Worm (Caenorhabditis elegans): Measurements from ENCODE around the gene F28A10.7.

DNA sequence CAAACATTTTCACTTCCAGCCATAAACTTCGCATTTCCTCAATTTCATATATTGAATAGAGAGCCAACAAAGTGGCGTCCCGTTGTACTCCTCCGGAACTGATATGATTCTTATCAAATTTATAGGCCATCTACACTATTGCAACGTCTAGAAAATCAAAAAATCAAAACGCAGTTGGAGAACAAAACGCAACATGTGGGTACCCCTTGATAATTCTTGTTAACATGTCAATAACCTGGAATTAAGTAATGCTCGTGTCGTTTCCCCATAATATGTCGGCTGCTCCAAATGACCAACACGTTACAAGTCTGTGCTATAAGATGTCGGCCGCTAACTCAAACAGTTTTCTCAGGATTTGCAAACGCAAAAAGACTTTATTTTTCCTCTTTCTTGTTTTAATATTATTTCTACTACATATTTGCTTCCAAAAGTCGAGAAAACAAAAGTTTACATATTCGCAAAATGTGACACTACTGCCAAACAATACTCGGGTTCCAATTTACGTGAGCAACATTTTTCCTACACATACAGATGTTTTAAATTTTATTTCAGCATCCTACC, 35.2 kb upstream of the F28A10.7 start:
- TF ChIP-seq W03F9.2 (tag; optimal IDR thresholded peaks at IDR 0.05), result no peak
- TF ChIP-seq dao-5 (tag; optimal IDR thresholded peaks at IDR 0.05), result no peak
- TF ChIP-seq him-1 (tag; optimal IDR thresholded peaks at IDR 0.05), result no peak

All from whole organism, L4/young adult.